Worm (Caenorhabditis elegans) whole organism, mixed stage, embryonic: Measurements from ENCODE around the gene F22F7.7.

ENCODE experiments used
- cnd-1 ChIP-seq: fragments of 200-800 bp; sonication (Bioruptor generic); optimal IDR thresholded peaks from 2 replicates; lab custom pipeline; 2018; ENCODE audit warnings: mild to moderate bottlenecking, missing genetic modification characterization, missing compliant biosample characterization
- elt-1 ChIP-seq: sonication (generic microtip); optimal IDR thresholded peaks from 2 replicates; lab custom pipeline; 2017; ENCODE audit warnings: missing genetic modification characterization, mild to moderate bottlenecking, missing compliant biosample characterization, antibody characterized with exemption, moderate library complexity, borderline replicate concordance; ENCODE audit not compliant: insufficient read depth
- hlh-1 ChIP-seq: fragments of 150-350 bp; optimal IDR thresholded peaks from 2 replicates; lab custom pipeline; 2014; ENCODE audit warnings: missing biosample characterization, missing genetic modification reagents, missing genetic modification characterization
- lsy-2 ChIP-seq: fragments of 150-350 bp; optimal IDR thresholded peaks from 2 replicates; lab custom pipeline; 2014; ENCODE audit warnings: missing biosample characterization, missing genetic modification characterization
- nhr-12 ChIP-seq: fragments of 150-350 bp; optimal IDR thresholded peaks from 2 replicates; lab custom pipeline; 2014; ENCODE audit warnings: missing biosample characterization, missing genetic modification characterization
- nhr-28 ChIP-seq: fragments of 150-350 bp; optimal IDR thresholded peaks from 2 replicates; lab custom pipeline; 2014; ENCODE audit warnings: missing biosample characterization, missing genetic modification characterization
- nhr-76 ChIP-seq: sonication (generic microtip); optimal IDR thresholded peaks from 2 replicates; lab custom pipeline; 2017; ENCODE audit warnings: missing biosample characterization, missing genetic modification characterization
- snpc-4 ChIP-seq: fragments of 150-350 bp; optimal IDR thresholded peaks from 2 replicates; lab custom pipeline; 2014; ENCODE audit warnings: missing biosample characterization, missing genetic modification characterization
- unc-120 ChIP-seq: sonication (generic microtip); optimal IDR thresholded peaks from 2 replicates; lab custom pipeline; 2017; ENCODE audit warnings: missing genetic modification characterization, missing compliant biosample characterization; ENCODE audit not compliant: poor library complexity, severe bottlenecking
- unc-39 ChIP-seq: fragments of 150-350 bp; optimal IDR thresholded peaks from 2 replicates; lab custom pipeline; 2014; ENCODE audit warnings: missing biosample characterization, missing genetic modification characterization

DNA sequence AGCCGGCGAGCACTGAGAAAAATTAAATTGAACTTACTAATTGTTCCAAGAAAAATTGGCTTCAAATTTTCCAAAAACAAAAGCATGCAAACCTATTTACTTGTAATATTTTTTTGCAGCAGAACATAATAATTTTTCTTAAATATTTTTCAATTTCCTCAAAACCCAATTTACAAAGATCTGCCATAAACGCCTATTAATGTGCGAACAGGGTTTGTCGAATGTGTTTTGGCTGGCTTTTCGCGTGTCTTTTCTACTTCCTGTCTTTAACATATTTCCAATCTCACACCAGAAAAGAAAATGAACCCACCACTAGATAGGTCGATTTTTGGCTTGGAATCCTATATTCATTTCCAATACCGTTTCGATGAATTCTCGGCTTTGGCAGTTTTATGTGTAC lies 35.4 kb upstream of the F22F7.7 start, which contains the start of gene C45H4.18:
- TF ChIP-seq nhr-28 (tag; lab: Kevin White, UChicago) = no peak
- no peak for TF ChIP-seq lsy-2 (tag; lab: Kevin White, UChicago)
- TF ChIP-seq snpc-4 = no peak
- TF ChIP-seq cnd-1 = no peak
- TF ChIP-seq nhr-76 (tag; lab: Kevin White, UChicago) = no peak
- no peak for TF ChIP-seq unc-39 (tag; lab: Kevin White, UChicago)
- no peak for TF ChIP-seq unc-120 (tag; lab: Kevin White, UChicago)
- TF ChIP-seq nhr-12 (tag; lab: Kevin White, UChicago) = no peak
- no peak for TF ChIP-seq hlh-1 (tag; lab: Kevin White, UChicago)
- no peak for TF ChIP-seq elt-1
